Worm (Caenorhabditis elegans) whole organism, mixed stage, embryonic: Measurements from ENCODE around the gene hpo-38.

Experiments used
- blmp-1 ChIP-seq: fragments of 150-350 bp; optimal IDR thresholded peaks from 2 replicates; lab custom pipeline; 2014; ENCODE audit warnings: missing biosample characterization, missing genetic modification characterization
- ceh-43 ChIP-seq: fragments of 200-800 bp; sonication (Bioruptor generic); optimal IDR thresholded peaks from 2 replicates; lab custom pipeline; 2018; ENCODE audit warnings: mild to moderate bottlenecking, missing genetic modification characterization, moderate library complexity, missing compliant biosample characterization
- ces-1 ChIP-seq: fragments of 150-350 bp; optimal IDR thresholded peaks from 2 replicates; lab custom pipeline; 2014; ENCODE audit warnings: missing biosample characterization, missing genetic modification reagents, missing genetic modification characterization
- nhr-237 ChIP-seq: fragments of 150-350 bp; optimal IDR thresholded peaks from 2 replicates; lab custom pipeline; 2014; ENCODE audit warnings: missing biosample characterization, missing genetic modification characterization
- nhr-28 ChIP-seq: fragments of 150-350 bp; optimal IDR thresholded peaks from 2 replicates; lab custom pipeline; 2014; ENCODE audit warnings: missing biosample characterization, missing genetic modification characterization
- unc-39 ChIP-seq: fragments of 150-350 bp; optimal IDR thresholded peaks from 2 replicates; lab custom pipeline; 2014; ENCODE audit warnings: missing biosample characterization, missing genetic modification characterization
- ztf-11 ChIP-seq: fragments of 150-350 bp; optimal IDR thresholded peaks from 2 replicates; lab custom pipeline; 2014; ENCODE audit warnings: missing biosample characterization, missing genetic modification characterization

DNA sequence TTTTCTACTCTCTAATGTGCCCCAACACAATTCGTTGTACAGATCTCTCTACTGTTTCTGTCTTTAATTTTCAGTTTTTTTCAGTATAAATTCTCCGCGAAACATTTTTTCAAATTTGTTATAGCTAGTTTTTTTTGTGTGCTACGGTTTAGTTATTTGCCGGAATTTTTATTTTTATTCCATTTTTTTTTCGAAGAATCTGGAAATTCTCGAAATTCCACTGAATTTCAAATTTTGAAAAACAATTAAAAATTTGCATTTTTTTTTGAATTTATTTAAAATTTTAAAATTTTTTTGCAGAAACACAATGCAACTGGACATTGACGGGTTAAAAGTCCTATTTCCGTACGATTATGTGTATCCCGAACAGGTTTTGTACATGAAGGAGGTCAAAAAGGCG lies 34.6 kb downstream of the hpo-38 start, which contains the start of gene xpd-1:
- TF ChIP-seq ztf-11 (tag; lab: Kevin White, UChicago) = no peak
- no peak for TF ChIP-seq nhr-237
- TF ChIP-seq unc-39 = no peak
- TF ChIP-seq ces-1 = no peak
- TF ChIP-seq blmp-1 (tag; lab: Kevin White, UChicago) = no peak
- no peak for TF ChIP-seq nhr-28 (tag; lab: Kevin White, UChicago)
- TF ChIP-seq ceh-43 = no peak
